Fruit fly (Drosophila melanogaster) whole organism, embryonic: ENCODE results near the gene sals.
A peak's percentile ranks its signal among the peaks of the same experiment; 100 is the strongest.

ENCODE experiments used
- B-H2 ChIP-seq: fragments of 200-800 bp; sonication (Bioruptor generic); optimal IDR thresholded peaks from 2 replicates; lab custom pipeline; 2018; ENCODE audit warnings: missing biosample characterization, mild to moderate bottlenecking, missing genetic modification characterization
- Bgb ChIP-seq: fragments of 200-800 bp; sonication (Bioruptor generic); IDR thresholded peaks from 2 replicates; pipeline ENCODE4 v1.3.6; 2022; ENCODE audit warnings: missing biosample characterization, missing genetic modification characterization; ENCODE audit not compliant: partially characterized antibody
- BtbVII ChIP-seq: fragments of 200-800 bp; sonication (Bioruptor generic); optimal IDR thresholded peaks from 3 replicates; lab custom pipeline; 2017; ENCODE audit warnings: missing biosample characterization, mild to moderate bottlenecking, missing genetic modification characterization
- CG10654 ChIP-seq: fragments of 200-800 bp; sonication (Bioruptor generic); optimal IDR thresholded peaks from 2 replicates; lab custom pipeline; 2016; ENCODE audit warnings: missing biosample characterization, missing genetic modification characterization
- CG11085 ChIP-seq: fragments of 200-800 bp; sonication (Bioruptor generic); IDR thresholded peaks from 2 replicates; pipeline ENCODE4 v1.3.6; 2022; ENCODE audit warnings: missing biosample characterization, missing genetic modification characterization
- CG12942 ChIP-seq: fragments of 200-800 bp; sonication (Bioruptor generic); optimal IDR thresholded peaks from 3 replicates; lab custom pipeline; 2016; ENCODE audit warnings: missing biosample characterization, missing genetic modification characterization
- CG14014 ChIP-seq: fragments of 200-800 bp; sonication (Bioruptor generic); IDR thresholded peaks from 2 replicates; pipeline ENCODE4 v1.3.6; 2022; ENCODE audit warnings: missing biosample characterization, missing genetic modification characterization
- CG14667 ChIP-seq: fragments of 200-800 bp; sonication (Bioruptor generic); IDR thresholded peaks from 2 replicates; pipeline ENCODE4 v1.3.6; 2022; ENCODE audit warnings: missing biosample characterization, missing genetic modification characterization
- CG14710 ChIP-seq: fragments of 200-800 bp; sonication (Bioruptor generic); optimal IDR thresholded peaks from 3 replicates; lab custom pipeline; 2019; ENCODE audit warnings: missing biosample characterization, mild to moderate bottlenecking, missing genetic modification characterization, moderate library complexity
- CG14860 ChIP-seq: fragments of 200-800 bp; sonication (Bioruptor generic); IDR thresholded peaks from 3 replicates; pipeline ENCODE4 v1.3.6; 2022; ENCODE audit warnings: missing biosample characterization, missing genetic modification characterization; ENCODE audit not compliant: partially characterized antibody
- CG15479 ChIP-seq: fragments of 200-800 bp; sonication (Bioruptor generic); optimal IDR thresholded peaks from 3 replicates; lab custom pipeline; 2019; ENCODE audit warnings: missing biosample characterization, mild to moderate bottlenecking, missing genetic modification characterization, moderate library complexity
- CG17912 ChIP-seq: fragments of 200-800 bp; sonication (Bioruptor generic); optimal IDR thresholded peaks from 2 replicates; lab custom pipeline; 2018; ENCODE audit warnings: missing biosample characterization, mild to moderate bottlenecking, missing genetic modification characterization
- CG32767 ChIP-seq: fragments of 200-800 bp; sonication (Bioruptor generic); IDR thresholded peaks from 2 replicates; pipeline ENCODE4 v1.3.6; 2022; ENCODE audit warnings: missing biosample characterization, missing genetic modification characterization
- CG34224 ChIP-seq: fragments of 200-800 bp; sonication (Bioruptor generic); IDR thresholded peaks from 3 replicates; pipeline ENCODE4 v1.3.6; 2022; ENCODE audit warnings: missing biosample characterization, missing genetic modification characterization; ENCODE audit not compliant: partially characterized antibody
- CG3838 ChIP-seq: fragments of 200-800 bp; sonication (Bioruptor generic); optimal IDR thresholded peaks from 3 replicates; lab custom pipeline; 2016; ENCODE audit warnings: missing biosample characterization, missing genetic modification characterization
- CG4854 ChIP-seq: fragments of 200-800 bp; sonication (Bioruptor generic); optimal IDR thresholded peaks from 2 replicates; lab custom pipeline; 2016; ENCODE audit warnings: missing biosample characterization, missing genetic modification characterization, inconsistent platforms
- CG6683 ChIP-seq: fragments of 200-800 bp; sonication (Bioruptor generic); optimal IDR thresholded peaks from 2 replicates; lab custom pipeline; 2017; ENCODE audit warnings: missing biosample characterization, mild to moderate bottlenecking, missing genetic modification characterization, missing genetic modification reagents
- CG7786 ChIP-seq: fragments of 200-800 bp; sonication (Bioruptor generic); optimal IDR thresholded peaks from 2 replicates; lab custom pipeline; 2016; ENCODE audit warnings: missing biosample characterization, missing genetic modification characterization
- CG8388 ChIP-seq: fragments of 200-800 bp; sonication (Bioruptor generic); optimal IDR thresholded peaks from 2 replicates; lab custom pipeline; 2019; ENCODE audit warnings: missing biosample characterization, mild to moderate bottlenecking, missing genetic modification characterization, moderate library complexity
- CrebB ChIP-seq: fragments of 200-800 bp; sonication (Bioruptor generic); optimal IDR thresholded peaks from 3 replicates; lab custom pipeline; 2018; ENCODE audit warnings: missing biosample characterization, mild to moderate bottlenecking, missing genetic modification characterization
- Doc3 ChIP-seq: fragments of 200-800 bp; sonication (Bioruptor generic); IDR thresholded peaks from 3 replicates; pipeline ENCODE4 v1.3.6; 2022; ENCODE audit warnings: missing biosample characterization, missing genetic modification characterization; ENCODE audit not compliant: partially characterized antibody
- Elba2 ChIP-seq: fragments of 200-800 bp; sonication (Bioruptor generic); optimal IDR thresholded peaks from 3 replicates; lab custom pipeline; 2016; ENCODE audit warnings: missing biosample characterization, missing genetic modification characterization
- GATAe ChIP-seq: fragments of 200-800 bp; sonication (Bioruptor generic); conservative IDR thresholded peaks from 2 replicates; pipeline ENCODE4 v1.3.6; 2022; ENCODE audit warnings: missing biosample characterization, missing genetic modification characterization
- PHDP ChIP-seq: fragments of 200-800 bp; sonication (Bioruptor generic); optimal IDR thresholded peaks from 3 replicates; lab custom pipeline; 2018; ENCODE audit warnings: missing biosample characterization, mild to moderate bottlenecking, missing genetic modification characterization, moderate library complexity
- Trl ChIP-seq, 3 experiments: fragments of >200 bp in 2 of 3; fragments of 200-800 bp in 1 of 3; sonication (Bioruptor generic) in 1 of 3; optimal IDR thresholded peaks; 2 replicates in 1 of 3; 3 replicates in 2 of 3; lab custom pipeline; 2016 to 2017; ENCODE audit warnings: missing biosample characterization in 1 of 3, missing genetic modification characterization in 1 of 3
- Xbp1 ChIP-seq: fragments of 200-800 bp; sonication (Bioruptor generic); optimal IDR thresholded peaks from 3 replicates; lab custom pipeline; 2016; ENCODE audit warnings: missing biosample characterization, mild to moderate bottlenecking, missing genetic modification characterization
- ash1 ChIP-seq: fragments of 200-800 bp; sonication (Bioruptor generic); optimal IDR thresholded peaks from 2 replicates; lab custom pipeline; 2018; ENCODE audit warnings: missing biosample characterization, mild to moderate bottlenecking, missing genetic modification characterization
- chm ChIP-seq: fragments of 200-800 bp; sonication (Bioruptor generic); IDR thresholded peaks from 2 replicates; pipeline ENCODE4 v1.3.6; 2022; ENCODE audit warnings: missing biosample characterization, missing genetic modification characterization
- chn ChIP-seq: fragments of 200-800 bp; sonication (Bioruptor generic); optimal IDR thresholded peaks from 2 replicates; lab custom pipeline; 2016; ENCODE audit warnings: missing biosample characterization, missing genetic modification characterization
- corto ChIP-seq: fragments of 200-800 bp; sonication (Bioruptor generic); optimal IDR thresholded peaks from 2 replicates; lab custom pipeline; 2016; ENCODE audit warnings: missing biosample characterization, mild to moderate bottlenecking, missing genetic modification characterization, moderate library complexity
- dati ChIP-seq: fragments of 200-800 bp; sonication (Bioruptor generic); IDR thresholded peaks from 2 replicates; pipeline ENCODE4 v1.3.6; 2022; ENCODE audit warnings: missing biosample characterization, missing genetic modification characterization
- dimm ChIP-seq: fragments of 200-800 bp; sonication (Bioruptor generic); IDR thresholded peaks from 2 replicates; pipeline ENCODE4 v1.3.6; 2022; ENCODE audit warnings: missing biosample characterization, missing genetic modification characterization
- disco-r ChIP-seq: fragments of 200-800 bp; sonication (Bioruptor generic); optimal IDR thresholded peaks from 2 replicates; lab custom pipeline; 2016; ENCODE audit warnings: missing biosample characterization, missing genetic modification characterization
- gt ChIP-seq: fragments of 200-800 bp; sonication (Bioruptor generic); IDR thresholded peaks from 2 replicates; pipeline ENCODE4 v1.3.6; 2022; ENCODE audit warnings: missing biosample characterization, missing genetic modification characterization
- hth ChIP-seq: fragments of >200 bp; optimal IDR thresholded peaks from 2 replicates; lab custom pipeline; 2017; ENCODE audit warnings: inconsistent platforms
- ind ChIP-seq: fragments of 200-800 bp; sonication (Bioruptor generic); optimal IDR thresholded peaks from 3 replicates; lab custom pipeline; 2016; ENCODE audit warnings: missing biosample characterization, missing genetic modification characterization
- luna ChIP-seq: fragments of 200-800 bp; sonication (Bioruptor generic); optimal IDR thresholded peaks from 2 replicates; lab custom pipeline; 2016; ENCODE audit warnings: missing biosample characterization, missing genetic modification characterization
- nmo ChIP-seq: fragments of 200-800 bp; sonication (Bioruptor generic); optimal IDR thresholded peaks from 2 replicates; lab custom pipeline; 2018; ENCODE audit warnings: missing biosample characterization, mild to moderate bottlenecking, missing genetic modification characterization, moderate library complexity
- pb ChIP-seq: fragments of 200-800 bp; sonication (Bioruptor generic); optimal IDR thresholded peaks from 3 replicates; lab custom pipeline; 2016; ENCODE audit warnings: missing biosample characterization, missing genetic modification characterization
- pfk ChIP-seq: fragments of 200-800 bp; sonication (Bioruptor generic); optimal IDR thresholded peaks from 2 replicates; lab custom pipeline; 2018; ENCODE audit warnings: missing biosample characterization, mild to moderate bottlenecking, missing genetic modification characterization, moderate library complexity
- pzg ChIP-seq: fragments of 200-800 bp; sonication (Bioruptor generic); optimal IDR thresholded peaks from 3 replicates; lab custom pipeline; 2018; ENCODE audit warnings: missing biosample characterization, mild to moderate bottlenecking, missing genetic modification characterization, moderate library complexity
- row ChIP-seq: fragments of 200-800 bp; sonication (Bioruptor generic); IDR thresholded peaks from 3 replicates; pipeline ENCODE4 v1.3.6; 2022; ENCODE audit warnings: missing biosample characterization, missing genetic modification characterization
- seq ChIP-seq: fragments of 200-800 bp; sonication (Bioruptor generic); IDR thresholded peaks from 2 replicates; pipeline ENCODE4 v1.3.6; 2022; ENCODE audit warnings: missing biosample characterization, missing genetic modification characterization
- sna ChIP-seq: fragments of 200-800 bp; sonication (Bioruptor generic); IDR thresholded peaks from 2 replicates; pipeline ENCODE4 v1.3.6; 2022; ENCODE audit warnings: missing biosample characterization, missing genetic modification characterization; ENCODE audit not compliant: partially characterized antibody
- ssp ChIP-seq: fragments of 200-800 bp; sonication (Bioruptor generic); IDR thresholded peaks from 2 replicates; pipeline ENCODE4 v1.3.6; 2022; ENCODE audit warnings: missing biosample characterization, missing genetic modification characterization
- tgo ChIP-seq: fragments of 200-800 bp; sonication (Bioruptor generic); IDR thresholded peaks from 3 replicates; pipeline ENCODE4 v1.3.6; 2022; ENCODE audit warnings: missing biosample characterization, missing genetic modification characterization
- tll ChIP-seq, 2 experiments: fragments of 200-800 bp in 1 of 2; fragments of >200 bp in 1 of 2; sonication (Bioruptor generic) in 1 of 2; optimal IDR thresholded peaks; 2 replicates each; lab custom pipeline; 2017 to 2019; ENCODE audit warnings: missing biosample characterization in 2 of 2, missing genetic modification characterization in 2 of 2, mild to moderate bottlenecking in 1 of 2, moderate library complexity in 1 of 2
- tna ChIP-seq: fragments of 200-800 bp; sonication (Bioruptor generic); IDR thresholded peaks from 2 replicates; pipeline ENCODE4 v1.3.6; 2022; ENCODE audit warnings: missing biosample characterization, missing genetic modification characterization; ENCODE audit not compliant: partially characterized antibody
- zf30C ChIP-seq: fragments of 200-800 bp; sonication (Bioruptor generic); optimal IDR thresholded peaks from 3 replicates; lab custom pipeline; 2018; ENCODE audit warnings: missing biosample characterization, mild to moderate bottlenecking, missing genetic modification characterization
- zfh2 ChIP-seq: fragments of 200-800 bp; sonication (Bioruptor generic); optimal IDR thresholded peaks from 2 replicates; lab custom pipeline; 2016; ENCODE audit warnings: missing biosample characterization, missing genetic modification characterization

The sals gene

DNA sequence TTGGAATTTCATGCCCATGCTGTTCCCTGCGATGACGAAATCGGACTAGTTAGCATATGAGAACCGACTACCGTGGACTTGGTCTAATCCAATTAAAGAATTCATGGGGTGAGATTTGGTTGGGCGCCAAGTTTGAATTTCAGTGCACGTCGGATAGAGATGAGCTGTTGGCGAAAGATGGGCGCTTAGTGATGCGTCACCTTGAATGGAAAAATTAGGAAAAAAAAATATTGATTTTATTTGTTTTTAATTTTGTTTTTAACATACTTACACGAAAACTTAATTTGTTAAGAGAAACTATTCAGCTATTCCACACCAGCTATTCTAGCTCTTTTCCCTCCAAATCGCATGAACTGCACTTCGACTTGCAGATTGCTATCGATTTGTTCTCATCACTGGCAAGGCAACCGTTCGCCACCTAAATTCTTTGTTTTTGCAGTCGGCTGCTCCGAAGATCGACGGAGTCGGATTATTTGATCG, 29.9 kb downstream of the sals start, which contains the start of the genes ninaG and Sptz (continued):
- TF ChIP-seq CG15479 (GFP tag; lab: Kevin White, UChicago) (peak; percentile 30), tgo (GFP tag; lab: Robert Waterston, UW) (peak; percentile 96), CG4854 (GFP tag; lab: Kevin White, UChicago) (no peak), zf30C (GFP tag; lab: Kevin White, UChicago) (no peak), B-H2 (no peak), luna (GFP tag; lab: Kevin White, UChicago) (peak; percentile 74), BtbVII (GFP tag; lab: Kevin White, UChicago) (peak; percentile 74), CrebB (tag; lab: Kevin White, UChicago) (peak; percentile 77), GATAe (GFP tag; lab: Robert Waterston, UW) (peak; percentile 81), Elba2 (peak; percentile 80), CG10654 (GFP tag; lab: Kevin White, UChicago) (peak; percentile 95), corto (GFP tag; lab: Kevin White, UChicago) (no peak), disco-r (GFP tag; lab: Kevin White, UChicago) (peak; percentile 83), CG14860 (GFP tag; lab: Robert Waterston, UW) (0 out of 3 replicates have a peak, but pooled peaks have one; percentile 33), hth (lab: Kevin White, UChicago) (no peak), CG8388 (peak; percentile 85), CG3838 (GFP tag; lab: Kevin White, UChicago) (peak; percentile 89), dati (GFP tag; lab: Robert Waterston, UW) (peak; percentile 71), dimm (GFP tag; lab: Robert Waterston, UW) (peak; percentile 83), Bgb (no peak), pb (GFP tag; lab: Kevin White, UChicago) (peak; percentile 78), chn (GFP tag; lab: Kevin White, UChicago) (peak; percentile 97), Doc3 (GFP tag; lab: Robert Waterston, UW) (no peak), CG14667 (GFP tag; lab: Robert Waterston, UW) (peak; percentile 95), Trl (optimal IDR thresholded peaks at IDR 0.05; lab: Kevin White, UChicago) (no peak), Trl (GFP tag; optimal IDR thresholded peaks at IDR 0.05; lab: Kevin White, UChicago) (peak; percentile 96), CG32767 (peak; percentile 94), CG12942 (GFP tag; lab: Kevin White, UChicago) (peak; percentile 94), sna (peak; percentile 44; the same call in 1 of the 2 replicates), row (peak; percentile 98), CG34224 (GFP tag; lab: Robert Waterston, UW) (peak; percentile 7; the same call in 1 of the 3 replicates), ash1 (GFP tag; lab: Kevin White, UChicago) (no peak), gt (GFP tag; lab: Robert Waterston, UW) (peak; percentile 87), ssp (GFP tag; lab: Robert Waterston, UW) (peak; percentile 91), PHDP (tag; lab: Kevin White, UChicago) (no peak), zfh2 (GFP tag; lab: Kevin White, UChicago) (peak; percentile 97), nmo (peak; percentile 95), CG11085 (GFP tag; lab: Robert Waterston, UW) (peak; percentile 94), seq (GFP tag; lab: Robert Waterston, UW) (peak; percentile 86), chm (peak; percentile 80), tna (no peak), CG14014 (GFP tag; lab: Robert Waterston, UW) (peak; percentile 91), tll (GFP tag; optimal IDR thresholded peaks at IDR 0.05; lab: Kevin White, UChicago) (peak in 1 of 2 experiments; percentile 26), pfk (GFP tag; lab: Kevin White, UChicago) (no peak), Xbp1 (GFP tag; lab: Kevin White, UChicago) (peak; percentile 97), CG7786 (peak; percentile 94), CG6683 (GFP tag; lab: Kevin White, UChicago) (no peak), CG14710 (tag; lab: Kevin White, UChicago) (peak; percentile 93), CG17912 (GFP tag; lab: Kevin White, UChicago) (peak; percentile 4), ind (GFP tag; lab: Kevin White, UChicago) (peak; percentile 96), pzg (GFP tag; lab: Kevin White, UChicago) (peak; percentile 56)
